Fruit fly (Drosophila melanogaster): ENCODE data around the gene 5PtaseI.

5PtaseI gene

DNA sequence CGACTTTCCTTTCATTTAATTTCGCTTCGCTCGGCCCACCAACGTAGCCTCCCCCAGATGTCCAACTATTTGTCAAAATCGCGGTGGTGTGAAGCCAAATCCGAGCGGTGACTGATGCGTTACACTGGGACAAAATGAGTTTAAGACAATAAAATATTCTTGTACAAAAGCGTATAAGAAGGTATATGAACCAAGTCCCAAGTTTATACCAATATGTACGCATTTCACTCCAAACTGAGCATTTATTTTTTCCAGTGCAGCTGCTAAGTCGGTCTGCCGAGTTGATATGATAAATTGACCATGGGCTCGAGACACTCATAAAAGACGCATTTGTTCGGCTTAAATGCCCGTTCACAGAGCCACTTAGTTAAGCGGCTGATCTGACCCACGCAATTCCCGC lies 40.2 kb downstream of the 5PtaseI start (continued):
- TF ChIP-seq svp (GFP tag) (peak; percentile 50), cyc (GFP tag; optimal IDR thresholded peaks at IDR 0.05) (peak; percentile 30), CG8319 (GFP tag; optimal IDR thresholded peaks at IDR 0.05) (no peak), CG8119 (GFP tag; IDR thresholded peaks at IDR 0.05) (peak; percentile 70; the same call in 2 of the 3 replicates), CG32006 (GFP tag; optimal IDR thresholded peaks at IDR 0.05) (peak; percentile 76), CG8632 (GFP tag; optimal IDR thresholded peaks at IDR 0.05) (no peak), CG31627 (GFP tag; optimal IDR thresholded peaks at IDR 0.05) (peak; percentile 10), spab (GFP tag; optimal IDR thresholded peaks at IDR 0.05) (no peak), Blimp-1 (GFP tag; optimal IDR thresholded peaks at IDR 0.05) (no peak), Hr4 (GFP tag; optimal IDR thresholded peaks at IDR 0.05) (peak; percentile 81), CG11294 (GFP tag; IDR thresholded peaks at IDR 0.05) (0 out of 2 replicates have a peak, but pooled peaks have one; percentile 26), Smox (GFP tag; optimal IDR thresholded peaks at IDR 0.05) (no peak), CG4318 (GFP tag; optimal IDR thresholded peaks at IDR 0.05) (peak; percentile 52), CG11762 (GFP tag; optimal IDR thresholded peaks at IDR 0.05; ENCODE audit: insufficient read depth) (peak; percentile 9), OdsH (GFP tag; optimal IDR thresholded peaks at IDR 0.05) (peak; percentile 63), CG34406 (GFP tag; optimal IDR thresholded peaks at IDR 0.05) (peak; percentile 6), CG6276 (GFP tag; optimal IDR thresholded peaks at IDR 0.05) (peak; percentile 49)

- TF ChIP-seq fkh (GFP tag; optimal IDR thresholded peaks at IDR 0.05) (peak; percentile 62), Eip75B (GFP tag; optimal IDR thresholded peaks at IDR 0.05) (no peak)
These were observed 40.9 kb downstream of the 5PtaseI start for dm6 chr3R:25004064-25004463.

DNA sequence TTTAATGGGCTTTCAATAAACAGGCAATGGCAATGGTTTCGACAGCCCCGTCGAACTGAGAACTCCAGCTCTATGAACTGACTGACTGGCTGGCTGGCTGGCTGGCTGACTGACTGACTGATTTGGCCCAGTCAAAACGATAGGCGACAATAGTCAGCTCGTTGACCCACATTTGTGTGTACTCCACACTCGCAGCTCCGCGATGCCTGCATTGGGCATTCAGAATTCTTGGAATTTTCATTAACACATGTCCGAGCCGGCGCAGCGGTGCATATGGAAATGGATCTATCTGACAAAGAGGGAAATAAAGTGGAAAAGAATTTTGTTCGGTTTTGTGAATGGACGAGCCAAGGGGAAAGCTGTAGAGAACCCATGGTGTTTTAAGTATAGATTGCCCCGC lies 42.7 kb downstream of the 5PtaseI start:
- no peak for TF ChIP-seq Smox (GFP tag; optimal IDR thresholded peaks at IDR 0.05)
- TF ChIP-seq CG8632 (GFP tag; optimal IDR thresholded peaks at IDR 0.05), result no peak
- no peak for TF ChIP-seq Ets96B (tag; optimal IDR thresholded peaks at IDR 0.05)
- no peak for TF ChIP-seq spab (GFP tag; optimal IDR thresholded peaks at IDR 0.05)
- TF ChIP-seq CG7368 (GFP tag; optimal IDR thresholded peaks at IDR 0.05), result no peak
- no peak for TF ChIP-seq cyc (GFP tag; optimal IDR thresholded peaks at IDR 0.05)
- no peak for TF ChIP-seq Sox14 (GFP tag; optimal IDR thresholded peaks at IDR 0.05)
- no peak for TF ChIP-seq CG1621 (tag; optimal IDR thresholded peaks at IDR 0.05)
- no peak for TF ChIP-seq dsx (GFP tag; optimal IDR thresholded peaks at IDR 0.05; ENCODE audit: poor library complexity, severe bottlenecking)
- TF ChIP-seq salr (GFP tag; optimal IDR thresholded peaks at IDR 0.05), result no peak

- TF ChIP-seq CG15336 (GFP tag; IDR thresholded peaks at IDR 0.05) (no peak), Eip93F (GFP tag; optimal IDR thresholded peaks at IDR 0.05) (no peak), Eip78C (GFP tag) (no peak), Met (GFP tag; optimal IDR thresholded peaks at IDR 0.05) (no peak), CG16779 (tag; optimal IDR thresholded peaks at IDR 0.05) (no peak), Hr4 (GFP tag; optimal IDR thresholded peaks at IDR 0.05) (no peak), Lpt (GFP tag; optimal IDR thresholded peaks at IDR 0.05) (no peak), spab (GFP tag; optimal IDR thresholded peaks at IDR 0.05) (no peak), dac (GFP tag; optimal IDR thresholded peaks at IDR 0.05) (no peak), dsx (GFP tag; optimal IDR thresholded peaks at IDR 0.05; ENCODE audit: poor library complexity, severe bottlenecking) (no peak), Blimp-1 (GFP tag; optimal IDR thresholded peaks at IDR 0.05) (no peak), fkh (GFP tag; optimal IDR thresholded peaks at IDR 0.05) (no peak), CG31627 (GFP tag; optimal IDR thresholded peaks at IDR 0.05) (no peak), CG6276 (GFP tag; optimal IDR thresholded peaks at IDR 0.05) (no peak), esn (GFP tag; optimal IDR thresholded peaks at IDR 0.05) (no peak), CG8319 (GFP tag; optimal IDR thresholded peaks at IDR 0.05) (no peak)
These were observed 45.4 kb downstream of the 5PtaseI start for dm6 chr3R:24999575-24999974.

dm6 chr3R:24997287-24997686 lies 47.7 kb downstream of the 5PtaseI start:
- TF ChIP-seq salr (GFP tag; optimal IDR thresholded peaks at IDR 0.05) (no peak), Sox102F (GFP tag; optimal IDR thresholded peaks at IDR 0.05) (no peak), Eip93F (GFP tag; optimal IDR thresholded peaks at IDR 0.05) (no peak), CG32006 (GFP tag; optimal IDR thresholded peaks at IDR 0.05) (peak; percentile 33)
